Worm (Caenorhabditis elegans) whole organism, L4 larva: ENCODE data around the gene sca-1.

Experiments used
- D1046.2 ChIP-seq: fragments of 200-800 bp; sonication (Bioruptor generic); IDR thresholded peaks from 2 replicates; pipeline ENCODE4 v1.3.6; 2022; ENCODE audit warnings: missing genetic modification characterization, missing compliant biosample characterization
- F37D6.2 ChIP-seq: sonication (generic microtip); optimal IDR thresholded peaks from 2 replicates; lab custom pipeline; 2016; ENCODE audit warnings: mild to moderate bottlenecking, missing genetic modification characterization, missing compliant biosample characterization
- R02D3.7 ChIP-seq: fragments of 150-350 bp; sonication (generic microtip); optimal IDR thresholded peaks from 3 replicates; lab custom pipeline; 2014; ENCODE audit warnings: missing biosample characterization, missing genetic modification characterization
- T20F7.1 ChIP-seq: fragments of 200-800 bp; sonication (Bioruptor generic); optimal IDR thresholded peaks from 2 replicates; lab custom pipeline; 2018; ENCODE audit warnings: mild to moderate bottlenecking, missing genetic modification characterization, missing compliant biosample characterization
- Y105C5A.15 ChIP-seq: fragments of 200-800 bp; sonication (Bioruptor generic); IDR thresholded peaks from 2 replicates; pipeline ENCODE4 v1.3.6; 2022; ENCODE audit warnings: missing genetic modification characterization, missing compliant biosample characterization
- Y48G9A.11 ChIP-seq: fragments of 200-800 bp; sonication (Bioruptor generic); IDR thresholded peaks from 2 replicates; pipeline ENCODE4 v1.3.6; 2022; ENCODE audit warnings: missing genetic modification reagents, missing genetic modification characterization, missing compliant biosample characterization
- Y75B8A.6 ChIP-seq: fragments of 200-800 bp; sonication (Bioruptor generic); IDR thresholded peaks from 2 replicates; pipeline ENCODE4 v1.3.6; 2022; ENCODE audit warnings: missing genetic modification reagents, missing genetic modification characterization, missing compliant biosample characterization
- ZK546.5 ChIP-seq, 2 experiments: sonication (generic microtip); optimal IDR thresholded peaks; 2 replicates each; lab custom pipeline; 2017; ENCODE audit warnings: missing biosample characterization in 2 of 2, missing genetic modification characterization in 2 of 2
- aha-1 ChIP-seq: fragments of 150-350 bp; peaks from one replicate; lab custom pipeline; 2014; ENCODE audit warnings: missing biosample characterization, missing genetic modification characterization
- ces-1 ChIP-seq: fragments of 150-350 bp; sonication (generic microtip); optimal IDR thresholded peaks from 4 replicates; lab custom pipeline; 2014; ENCODE audit warnings: missing biosample characterization, missing genetic modification reagents, missing genetic modification characterization
- cey-2 ChIP-seq: sonication (generic microtip); optimal IDR thresholded peaks from 3 replicates; lab custom pipeline; 2017; ENCODE audit warnings: missing genetic modification characterization, mild to moderate bottlenecking, missing compliant biosample characterization, antibody characterized with exemption, borderline replicate concordance; ENCODE audit not compliant: insufficient read depth
- ctbp-1 ChIP-seq: fragments of 200-800 bp; sonication (Bioruptor generic); IDR thresholded peaks from 2 replicates; pipeline ENCODE4 v1.3.6; 2022; ENCODE audit warnings: missing genetic modification reagents, missing genetic modification characterization, missing compliant biosample characterization
- daf-12 ChIP-seq: fragments of 150-350 bp; optimal IDR thresholded peaks from 2 replicates; lab custom pipeline; 2014; ENCODE audit warnings: missing biosample characterization, missing genetic modification reagents, missing genetic modification characterization
- daf-19 ChIP-seq: fragments of 200-800 bp; sonication (Bioruptor generic); conservative IDR thresholded peaks from 2 replicates; pipeline ENCODE4 v1.3.6; 2022; ENCODE audit warnings: missing genetic modification characterization, missing compliant biosample characterization
- dmd-6 ChIP-seq: fragments of 200-800 bp; sonication (Bioruptor generic); IDR thresholded peaks from 2 replicates; pipeline ENCODE4 v1.3.6; 2022; ENCODE audit warnings: missing genetic modification reagents, missing genetic modification characterization, missing compliant biosample characterization
- dmd-9 ChIP-seq: fragments of 200-800 bp; sonication (Bioruptor generic); IDR thresholded peaks from 2 replicates; pipeline ENCODE4 v1.3.6; 2022; ENCODE audit warnings: missing genetic modification reagents, missing genetic modification characterization, missing compliant biosample characterization
- dpl-1 ChIP-seq: fragments of 150-350 bp; optimal IDR thresholded peaks from 2 replicates; lab custom pipeline; 2014; ENCODE audit warnings: missing biosample characterization, missing genetic modification reagents, missing genetic modification characterization
- duxl-1 ChIP-seq: sonication (generic microtip); optimal IDR thresholded peaks from 2 replicates; lab custom pipeline; 2016; ENCODE audit warnings: mild to moderate bottlenecking, missing genetic modification characterization, moderate library complexity, missing compliant biosample characterization; ENCODE audit not compliant: poor library complexity
- dve-1 ChIP-seq: sonication (generic microtip); optimal IDR thresholded peaks from 2 replicates; lab custom pipeline; 2017; ENCODE audit warnings: antibody characterized with exemption, mild to moderate bottlenecking, missing genetic modification characterization, missing compliant biosample characterization; ENCODE audit not compliant: insufficient read depth
- egl-27 ChIP-seq: sonication (generic microtip); optimal IDR thresholded peaks from 3 replicates; lab custom pipeline; 2017; ENCODE audit warnings: missing biosample characterization, missing genetic modification reagents, missing genetic modification characterization
- egl-43 ChIP-seq: fragments of 200-800 bp; sonication (Bioruptor generic); IDR thresholded peaks from 2 replicates; pipeline ENCODE4 v1.3.6; 2022; ENCODE audit warnings: missing genetic modification reagents, missing genetic modification characterization, missing compliant biosample characterization
- gei-8 ChIP-seq: fragments of 200-800 bp; sonication (Bioruptor generic); optimal IDR thresholded peaks from 2 replicates; lab custom pipeline; 2018; ENCODE audit warnings: mild to moderate bottlenecking, missing genetic modification characterization, missing compliant biosample characterization
- hif-1 ChIP-seq, 2 experiments: sonication (generic microtip); optimal IDR thresholded peaks; 2 replicates each; lab custom pipeline; 2016 to 2017; ENCODE audit warnings: missing compliant biosample characterization in 2 of 2, missing genetic modification characterization in 2 of 2, missing genetic modification reagents in 2 of 2, missing genotype in 2 of 2, mild to moderate bottlenecking in 1 of 2
- hlh-11 ChIP-seq: fragments of 200-800 bp; sonication (Bioruptor generic); optimal IDR thresholded peaks from 2 replicates; lab custom pipeline; 2018; ENCODE audit warnings: mild to moderate bottlenecking, missing genetic modification characterization, missing compliant biosample characterization
- lim-7 ChIP-seq: fragments of 200-800 bp; sonication (Bioruptor generic); IDR thresholded peaks from 2 replicates; pipeline ENCODE4 v1.3.6; 2022; ENCODE audit warnings: missing genetic modification characterization, missing compliant biosample characterization
- lin-29 ChIP-seq: fragments of 200-800 bp; sonication (Bioruptor generic); IDR thresholded peaks from 2 replicates; pipeline ENCODE4 v1.3.6; 2022; ENCODE audit warnings: missing genetic modification reagents, missing genetic modification characterization, missing compliant biosample characterization
- lin-38 ChIP-seq: fragments of 200-800 bp; sonication (Bioruptor generic); IDR thresholded peaks from 2 replicates; pipeline ENCODE4 v1.3.6; 2022; ENCODE audit warnings: missing genetic modification reagents, missing genetic modification characterization, missing compliant biosample characterization
- lin-39 ChIP-seq: fragments of 150-350 bp; optimal IDR thresholded peaks from 2 replicates; lab custom pipeline; 2014; ENCODE audit warnings: missing biosample characterization, missing genetic modification reagents, missing genetic modification characterization
- lir-3 ChIP-seq: sonication (generic microtip); optimal IDR thresholded peaks from 2 replicates; lab custom pipeline; 2016; ENCODE audit warnings: mild to moderate bottlenecking, missing genetic modification characterization, missing compliant biosample characterization
- madf-9 ChIP-seq: fragments of 200-800 bp; sonication (Bioruptor generic); conservative IDR thresholded peaks from 2 replicates; pipeline ENCODE4 v1.3.6; 2022; ENCODE audit warnings: missing genetic modification reagents, missing genetic modification characterization, missing compliant biosample characterization
- mes-2 ChIP-seq: sonication (generic microtip); optimal IDR thresholded peaks from 2 replicates; lab custom pipeline; 2016; ENCODE audit warnings: missing genotype, mild to moderate bottlenecking, missing genetic modification characterization, missing compliant biosample characterization; ENCODE audit not compliant: poor library complexity, severe bottlenecking
- nhr-10 ChIP-seq: fragments of 150-350 bp; optimal IDR thresholded peaks from 2 replicates; lab custom pipeline; 2014; ENCODE audit warnings: missing biosample characterization, missing genetic modification characterization
- nhr-11 ChIP-seq: fragments of 150-350 bp; optimal IDR thresholded peaks from 2 replicates; lab custom pipeline; 2014; ENCODE audit warnings: missing biosample characterization, missing genetic modification characterization
- nhr-111 ChIP-seq: fragments of 200-800 bp; sonication (Bioruptor generic); optimal IDR thresholded peaks from 2 replicates; lab custom pipeline; 2018; ENCODE audit warnings: mild to moderate bottlenecking, missing genetic modification characterization, missing compliant biosample characterization
- nhr-237 ChIP-seq: sonication (generic microtip); optimal IDR thresholded peaks from 2 replicates; lab custom pipeline; 2017; ENCODE audit warnings: missing biosample characterization, missing genetic modification characterization
- nhr-41 ChIP-seq: fragments of 200-800 bp; sonication (Bioruptor generic); IDR thresholded peaks from 2 replicates; pipeline ENCODE4 v1.3.6; 2022; ENCODE audit warnings: missing genetic modification reagents, missing genetic modification characterization, missing compliant biosample characterization
- nhr-42 ChIP-seq: fragments of 200-800 bp; sonication (Bioruptor generic); IDR thresholded peaks from 2 replicates; pipeline ENCODE4 v1.3.6; 2022; ENCODE audit warnings: missing genetic modification characterization, missing compliant biosample characterization
- nhr-48 ChIP-seq: sonication (generic microtip); optimal IDR thresholded peaks from 2 replicates; lab custom pipeline; 2016; ENCODE audit warnings: mild to moderate bottlenecking, missing genetic modification characterization, missing compliant biosample characterization
- nhr-76 ChIP-seq: fragments of 150-350 bp; optimal IDR thresholded peaks from 2 replicates; lab custom pipeline; 2014; ENCODE audit warnings: missing biosample characterization, missing genetic modification characterization
- pha-4 ChIP-seq, 2 experiments: fragments of 150-350 bp in 1 of 2; fragments of 200-800 bp in 1 of 2; sonication (Bioruptor generic) in 1 of 2; IDR thresholded peaks in 1 of 2; optimal IDR thresholded peaks in 1 of 2; 2 replicates each; pipeline versions ENCODE4 v1.3.6 to Lab custom; 2014 to 2022; ENCODE audit warnings: missing genetic modification characterization in 2 of 2, missing genetic modification reagents in 2 of 2, missing biosample characterization in 1 of 2, missing compliant biosample characterization in 1 of 2
- saeg-2 ChIP-seq: fragments of 200-800 bp; sonication (Bioruptor generic); IDR thresholded peaks from 2 replicates; pipeline ENCODE4 v1.3.6; 2022; ENCODE audit warnings: missing genetic modification reagents, missing genetic modification characterization, missing compliant biosample characterization
- sdz-12 ChIP-seq: fragments of 200-800 bp; sonication (Bioruptor generic); optimal IDR thresholded peaks from 2 replicates; lab custom pipeline; 2018; ENCODE audit warnings: mild to moderate bottlenecking, missing genetic modification characterization, missing compliant biosample characterization
- skn-1 ChIP-seq: fragments of 150-350 bp; optimal IDR thresholded peaks from 2 replicates; lab custom pipeline; 2014; ENCODE audit warnings: missing biosample characterization, missing genetic modification characterization
- snpc-1.2 ChIP-seq: fragments of 200-800 bp; sonication (Bioruptor generic); IDR thresholded peaks from 2 replicates; pipeline ENCODE4 v1.3.6; 2022; ENCODE audit warnings: missing genetic modification reagents, missing genetic modification characterization, missing compliant biosample characterization
- spr-1 ChIP-seq: sonication (generic microtip); optimal IDR thresholded peaks from 2 replicates; lab custom pipeline; 2016; ENCODE audit warnings: mild to moderate bottlenecking, missing genetic modification characterization, missing compliant biosample characterization
- tra-1 ChIP-seq: fragments of 200-800 bp; sonication (Bioruptor generic); IDR thresholded peaks from 2 replicates; pipeline ENCODE4 v1.3.6; 2022; ENCODE audit warnings: missing genetic modification reagents, missing genetic modification characterization, missing compliant biosample characterization
- unc-62 ChIP-seq, 3 experiments: fragments of 150-350 bp in 1 of 3; sonication (generic microtip); optimal IDR thresholded peaks in 2 of 3; peaks in 1 of 3; 1 replicate in 1 of 3; 2 replicates in 2 of 3; lab custom pipeline; 2014 to 2017; ENCODE audit warnings: missing biosample characterization in 3 of 3, missing genetic modification characterization in 3 of 3, missing genetic modification reagents in 3 of 3, missing genotype in 1 of 3
- vab-7 ChIP-seq: fragments of 200-800 bp; sonication (Bioruptor generic); IDR thresholded peaks from 2 replicates; pipeline ENCODE4 v1.3.6; 2022; ENCODE audit warnings: missing genetic modification reagents, missing genetic modification characterization, missing compliant biosample characterization
- ztf-11 ChIP-seq: fragments of 150-350 bp; optimal IDR thresholded peaks from 2 replicates; lab custom pipeline; 2014; ENCODE audit warnings: missing biosample characterization, missing genetic modification characterization

The sca-1 gene

ce11 chrIII:10844873-10845272 is 28.2 kb upstream of the sca-1 start, which contains the start of gene pde-12 (continued):
- no peak for TF ChIP-seq duxl-1 (tag; lab: Kevin White, UChicago)
- TF ChIP-seq nhr-11 (tag; lab: Kevin White, UChicago): peak; percentile 63
- TF ChIP-seq lir-3 (tag; lab: Kevin White, UChicago): no peak
- peak in 1 of 2 experiments; percentile 24 for TF ChIP-seq hif-1 (tag; optimal IDR thresholded peaks at IDR 0.05; lab: Kevin White, UChicago)
- no peak for TF ChIP-seq daf-12
- TF ChIP-seq unc-62 (GFP tag; optimal IDR thresholded peaks at IDR 0.05 in 1 of 2; lab: Kevin White, UChicago): peak in 1 of 2 experiments; percentile 81
- TF ChIP-seq unc-62 (tag; optimal IDR thresholded peaks at IDR 0.05; lab: Kevin White, UChicago): no peak
- peak; percentile 59 for TF ChIP-seq T20F7.1
- no peak for TF ChIP-seq D1046.2
- TF ChIP-seq ces-1 (GFP tag; lab: Kevin White, UChicago): no peak
- TF ChIP-seq tra-1 (GFP tag; lab: Robert Waterston, UW): no peak; the same call in 1 of the 2 replicates
- peak; percentile 87 for TF ChIP-seq dpl-1 (GFP tag; lab: Kevin White, UChicago)
- TF ChIP-seq pha-4 (GFP tag; IDR thresholded peaks at IDR 0.05; lab: Robert Waterston, UW): peak; percentile 43; the same call in 1 of the 2 replicates
- TF ChIP-seq pha-4 (tag; optimal IDR thresholded peaks at IDR 0.05; lab: Kevin White, UChicago): no peak
- no peak for TF ChIP-seq snpc-1.2
- TF ChIP-seq dmd-6 (GFP tag; lab: Robert Waterston, UW): no peak
- TF ChIP-seq gei-8: no peak
- TF ChIP-seq spr-1 (tag; lab: Kevin White, UChicago): peak; percentile 68
- TF ChIP-seq ZK546.5 (tag; optimal IDR thresholded peaks at IDR 0.05; lab: Kevin White, UChicago): no peak
- peak; percentile 65; the same call in 1 of the 2 replicates for TF ChIP-seq nhr-42 (GFP tag; lab: Robert Waterston, UW)
- TF ChIP-seq Y75B8A.6: no peak
- TF ChIP-seq aha-1: peak; percentile 89
- 0 out of 2 replicates have a peak, but pooled peaks have one; percentile 52 for TF ChIP-seq dmd-9
- TF ChIP-seq sdz-12 (GFP tag; lab: Kevin White, UChicago): no peak
- TF ChIP-seq saeg-2 (GFP tag; lab: Robert Waterston, UW): 0 out of 2 replicates have a peak, but pooled peaks have one; percentile 54
- TF ChIP-seq Y48G9A.11: no peak
- no peak for TF ChIP-seq egl-27 (tag; lab: Kevin White, UChicago)
- TF ChIP-seq ctbp-1 (GFP tag; lab: Robert Waterston, UW): peak; percentile 61
- no peak for TF ChIP-seq cey-2 (tag; lab: Kevin White, UChicago)
- no peak for TF ChIP-seq ztf-11 (tag; lab: Kevin White, UChicago)
- TF ChIP-seq vab-7 (GFP tag; lab: Robert Waterston, UW): no peak
- no peak for TF ChIP-seq nhr-41
- no peak for TF ChIP-seq nhr-76
- peak; percentile 89 for TF ChIP-seq lin-38 (GFP tag; lab: Robert Waterston, UW)
- TF ChIP-seq nhr-48 (tag; lab: Kevin White, UChicago): peak; percentile 43
- TF ChIP-seq mes-2: peak; percentile 96
- no peak for TF ChIP-seq hlh-11 (tag; lab: Kevin White, UChicago)
- no peak for TF ChIP-seq skn-1 (tag; lab: Kevin White, UChicago)
- no peak for TF ChIP-seq daf-19 (GFP tag; lab: Robert Waterston, UW)
- peak; percentile 52; the same call in 1 of the 2 replicates for TF ChIP-seq madf-9 (GFP tag; lab: Robert Waterston, UW)
- TF ChIP-seq lim-7 (GFP tag; lab: Robert Waterston, UW): no peak
- no peak for TF ChIP-seq nhr-237
- no peak for TF ChIP-seq lin-39 (tag; lab: Kevin White, UChicago)
- TF ChIP-seq Y105C5A.15 (GFP tag; lab: Robert Waterston, UW): no peak
- no peak for TF ChIP-seq R02D3.7
- TF ChIP-seq nhr-10 (tag; lab: Kevin White, UChicago): no peak
- TF ChIP-seq F37D6.2 (tag; lab: Kevin White, UChicago): peak; percentile 68
- no peak for TF ChIP-seq egl-43
- TF ChIP-seq nhr-111 (GFP tag; lab: Kevin White, UChicago): no peak
- 0 out of 2 replicates have a peak, but pooled peaks have one; percentile 34 for TF ChIP-seq lin-29
- peak; percentile 85 for TF ChIP-seq dve-1
